Worm (Caenorhabditis elegans) whole organism, L3 larva: ENCODE results near the gene Y54E2A.8.

ENCODE experiments used
- R02D3.7 ChIP-seq: fragments of 150-350 bp; optimal IDR thresholded peaks from 2 replicates; lab custom pipeline; 2014; ENCODE audit warnings: missing biosample characterization, missing genetic modification characterization
- ZK546.5 ChIP-seq: sonication (generic microtip); optimal IDR thresholded peaks from 2 replicates; lab custom pipeline; 2017; ENCODE audit warnings: missing biosample characterization, missing genetic modification characterization
- aly-2 ChIP-seq: fragments of 150-350 bp; optimal IDR thresholded peaks from 2 replicates; lab custom pipeline; 2014; ENCODE audit warnings: missing biosample characterization, missing genetic modification characterization
- ama-1 ChIP-seq: fragments of 150-350 bp; optimal IDR thresholded peaks from 2 replicates; lab custom pipeline; 2018
- ceh-16 ChIP-seq: sonication (generic microtip); optimal IDR thresholded peaks from 2 replicates; lab custom pipeline; 2017; ENCODE audit warnings: missing biosample characterization, missing genetic modification characterization
- ceh-28 ChIP-seq: fragments of 150-350 bp; optimal IDR thresholded peaks from 2 replicates; lab custom pipeline; 2014; ENCODE audit warnings: missing biosample characterization, missing genetic modification reagents, missing genetic modification characterization
- ceh-82 ChIP-seq: fragments of 150-350 bp; optimal IDR thresholded peaks from 2 replicates; lab custom pipeline; 2014; ENCODE audit warnings: missing biosample characterization, missing genetic modification characterization
- ceh-9 ChIP-seq: sonication (generic microtip); optimal IDR thresholded peaks from 2 replicates; lab custom pipeline; 2018; ENCODE audit warnings: missing biosample characterization, missing genetic modification characterization
- daf-12 ChIP-seq: fragments of 150-350 bp; optimal IDR thresholded peaks from 2 replicates; lab custom pipeline; 2014; ENCODE audit warnings: missing biosample characterization, missing genetic modification reagents, missing genetic modification characterization
- egl-27 ChIP-seq: sonication (generic microtip); optimal IDR thresholded peaks from 4 replicates; lab custom pipeline; 2017; ENCODE audit warnings: missing biosample characterization, missing genetic modification reagents, missing genetic modification characterization
- elt-1 ChIP-seq: fragments of 150-350 bp; optimal IDR thresholded peaks from 2 replicates; lab custom pipeline; 2014; ENCODE audit warnings: missing biosample characterization, missing genetic modification characterization
- elt-2 ChIP-seq: sonication (generic microtip); optimal IDR thresholded peaks from 2 replicates; lab custom pipeline; 2016; ENCODE audit warnings: missing genetic modification reagents, mild to moderate bottlenecking, missing genetic modification characterization, missing compliant biosample characterization
- elt-3 ChIP-seq, 3 experiments: fragments of 150-350 bp in 1 of 3; sonication (generic microtip) in 2 of 3; optimal IDR thresholded peaks; 2 replicates in 2 of 3; 4 replicates in 1 of 3; lab custom pipeline; 2014 to 2017; ENCODE audit warnings: missing biosample characterization in 3 of 3, missing genetic modification characterization in 3 of 3
- eor-1 ChIP-seq, 2 experiments: fragments of 150-350 bp; optimal IDR thresholded peaks; 2 replicates each; lab custom pipeline; 2014 to 2018; ENCODE audit warnings: missing biosample characterization in 2 of 2, missing genetic modification characterization in 2 of 2
- fkh-10 ChIP-seq: sonication (generic microtip); optimal IDR thresholded peaks from 2 replicates; lab custom pipeline; 2017; ENCODE audit warnings: missing biosample characterization, missing genetic modification reagents, missing genetic modification characterization
- fos-1 ChIP-seq: fragments of 150-350 bp; optimal IDR thresholded peaks from 2 replicates; lab custom pipeline; 2014; ENCODE audit warnings: missing biosample characterization, missing genetic modification characterization
- hmg-11 ChIP-seq: sonication (generic microtip); optimal IDR thresholded peaks from 2 replicates; lab custom pipeline; 2016; ENCODE audit warnings: missing genetic modification characterization, missing compliant biosample characterization
- jun-1 ChIP-seq: fragments of 150-350 bp; optimal IDR thresholded peaks from 2 replicates; lab custom pipeline; 2014; ENCODE audit warnings: missing biosample characterization, missing genetic modification reagents, missing genetic modification characterization
- lin-15B ChIP-seq: fragments of 150-350 bp; optimal IDR thresholded peaks from 2 replicates; lab custom pipeline; 2014; ENCODE audit warnings: missing biosample characterization, missing genetic modification characterization
- lin-39 ChIP-seq: fragments of 150-350 bp; optimal IDR thresholded peaks from 2 replicates; lab custom pipeline; 2018; ENCODE audit warnings: missing biosample characterization, missing genetic modification reagents, missing genetic modification characterization
- lsy-12 ChIP-seq: sonication (generic microtip); optimal IDR thresholded peaks from 2 replicates; lab custom pipeline; 2016; ENCODE audit warnings: mild to moderate bottlenecking, missing genetic modification characterization, missing compliant biosample characterization
- mdl-1 ChIP-seq: fragments of 150-350 bp; optimal IDR thresholded peaks from 2 replicates; lab custom pipeline; 2014; ENCODE audit warnings: missing biosample characterization, missing genetic modification characterization
- nfya-1 ChIP-seq: sonication (generic microtip); optimal IDR thresholded peaks from 2 replicates; lab custom pipeline; 2017; ENCODE audit warnings: missing genetic modification characterization, mild to moderate bottlenecking, missing compliant biosample characterization, antibody characterized with exemption, moderate library complexity; ENCODE audit not compliant: insufficient read depth
- nhr-11 ChIP-seq: fragments of 150-350 bp; optimal IDR thresholded peaks from 2 replicates; lab custom pipeline; 2014; ENCODE audit warnings: missing biosample characterization, missing genetic modification characterization
- nhr-23 ChIP-seq: fragments of 150-350 bp; optimal IDR thresholded peaks from 2 replicates; lab custom pipeline; 2014; ENCODE audit warnings: missing biosample characterization, missing genetic modification reagents, missing genetic modification characterization
- nhr-237 ChIP-seq: fragments of 150-350 bp; optimal IDR thresholded peaks from 2 replicates; lab custom pipeline; 2014; ENCODE audit warnings: missing biosample characterization, missing genetic modification characterization
- nhr-25 ChIP-seq: sonication (generic microtip); optimal IDR thresholded peaks from 2 replicates; lab custom pipeline; 2017; ENCODE audit warnings: missing biosample characterization, missing genetic modification characterization
- nhr-28 ChIP-seq: fragments of 150-350 bp; optimal IDR thresholded peaks from 2 replicates; lab custom pipeline; 2014; ENCODE audit warnings: missing biosample characterization, missing genetic modification characterization
- nhr-67 ChIP-seq: fragments of 150-350 bp; optimal IDR thresholded peaks from 2 replicates; lab custom pipeline; 2014; ENCODE audit warnings: missing biosample characterization, missing genetic modification characterization
- nhr-76 ChIP-seq: fragments of 150-350 bp; sonication (generic microtip); optimal IDR thresholded peaks from 5 replicates; lab custom pipeline; 2014; ENCODE audit warnings: missing biosample characterization, missing genetic modification characterization
- nhr-77 ChIP-seq: fragments of 150-350 bp; optimal IDR thresholded peaks from 2 replicates; lab custom pipeline; 2014; ENCODE audit warnings: missing biosample characterization, missing genetic modification characterization
- pha-4 ChIP-seq: fragments of 150-350 bp; optimal IDR thresholded peaks from 2 replicates; lab custom pipeline; 2014; ENCODE audit warnings: missing biosample characterization, missing genetic modification reagents, missing genetic modification characterization
- pqm-1 ChIP-seq: fragments of 150-350 bp; optimal IDR thresholded peaks from 2 replicates; lab custom pipeline; 2017; ENCODE audit warnings: missing biosample characterization, missing genetic modification characterization, inconsistent platforms
- sea-2 ChIP-seq: fragments of 150-350 bp; sonication (generic microtip); optimal IDR thresholded peaks from 4 replicates; lab custom pipeline; 2014; ENCODE audit warnings: missing biosample characterization, missing genetic modification reagents, missing genetic modification characterization
- skn-1 ChIP-seq: fragments of 150-350 bp; optimal IDR thresholded peaks from 2 replicates; lab custom pipeline; 2014; ENCODE audit warnings: missing biosample characterization, missing genetic modification characterization
- snpc-4 ChIP-seq: fragments of 150-350 bp; optimal IDR thresholded peaks from 2 replicates; lab custom pipeline; 2014; ENCODE audit warnings: missing biosample characterization, missing genetic modification characterization
- tbx-2 ChIP-seq: sonication (generic microtip); optimal IDR thresholded peaks from 2 replicates; lab custom pipeline; 2016; ENCODE audit warnings: mild to moderate bottlenecking, missing genetic modification characterization, missing compliant biosample characterization
- zag-1 ChIP-seq: fragments of 150-350 bp; optimal IDR thresholded peaks from 2 replicates; lab custom pipeline; 2014; ENCODE audit warnings: missing biosample characterization, missing genetic modification characterization
- ztf-11 ChIP-seq: fragments of 150-350 bp; optimal IDR thresholded peaks from 2 replicates; lab custom pipeline; 2014; ENCODE audit warnings: missing biosample characterization, missing genetic modification characterization
- ztf-4 ChIP-seq: fragments of 150-350 bp; optimal IDR thresholded peaks from 2 replicates; lab custom pipeline; 2014; ENCODE audit warnings: missing biosample characterization, missing genetic modification characterization

Y54E2A.8 gene

DNA sequence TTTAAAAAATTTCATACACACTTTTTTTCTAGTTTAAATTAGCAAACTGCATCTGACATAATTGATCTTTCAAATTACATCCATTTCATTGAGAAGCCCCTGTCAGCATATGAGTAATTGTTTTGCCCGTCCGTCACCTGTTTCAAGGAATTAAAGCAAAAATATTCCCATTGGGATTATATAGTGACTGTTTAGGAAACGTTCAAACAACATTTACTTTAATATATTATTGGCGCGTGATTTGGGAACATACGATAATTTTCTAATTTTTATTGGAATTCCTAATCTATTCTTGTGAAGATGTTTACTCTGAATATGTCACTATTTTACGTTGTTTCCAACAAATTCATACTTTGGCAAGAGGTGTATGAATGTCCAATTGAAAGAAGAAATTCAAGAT is 27.5 kb downstream of the Y54E2A.8 start, which contains the start of gene srt-11:
TSS of gene srt-11 (plus strand) at position 301 of the 400 bp plus-strand sequence.
- TF ChIP-seq aly-2 (tag; lab: Kevin White, UChicago) (no peak), tbx-2 (tag; lab: Kevin White, UChicago) (no peak), daf-12 (tag; lab: Kevin White, UChicago) (no peak), lsy-12 (tag; lab: Kevin White, UChicago) (no peak), nhr-23 (tag; lab: Kevin White, UChicago) (no peak), ztf-4 (tag; lab: Kevin White, UChicago) (no peak), ceh-82 (tag; lab: Kevin White, UChicago) (no peak), ceh-28 (tag; lab: Kevin White, UChicago) (no peak), nhr-237 (tag; lab: Kevin White, UChicago) (no peak), nfya-1 (no peak), pha-4 (tag; lab: Kevin White, UChicago) (no peak), lin-39 (no peak), skn-1 (tag; lab: Kevin White, UChicago) (no peak), ceh-9 (tag; lab: Kevin White, UChicago) (no peak), ama-1 (lab: Kevin White, UChicago) (no peak), sea-2 (GFP tag; lab: Kevin White, UChicago) (no peak), nhr-67 (tag; lab: Kevin White, UChicago) (no peak), elt-3 (tag; optimal IDR thresholded peaks at IDR 0.05; lab: Kevin White, UChicago) (no peak), R02D3.7 (no peak), jun-1 (no peak)

DNA sequence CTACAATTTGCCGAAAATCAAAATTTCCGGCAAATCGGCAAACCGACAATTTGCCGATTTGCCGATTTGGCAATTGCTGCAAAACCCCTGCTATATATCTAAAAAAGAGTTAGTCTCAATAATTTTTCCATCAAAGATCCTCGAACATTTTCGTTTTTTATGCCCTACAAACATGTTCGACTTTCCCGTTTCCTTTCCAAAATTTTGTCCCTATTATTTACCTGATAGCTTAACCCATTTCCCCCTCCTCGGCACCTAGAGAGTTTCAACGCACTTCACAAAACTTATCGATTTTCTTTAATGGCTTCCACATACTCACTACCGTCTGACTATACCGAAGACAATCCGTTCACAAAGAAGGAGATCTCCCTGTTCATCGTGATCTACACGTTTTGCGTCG is 30.5 kb downstream of the Y54E2A.8 start, which contains the start of gene W01D2.6:
TSS of gene W01D2.6 (plus strand) at position 301 of the 400 bp plus-strand sequence.
- TF ChIP-seq ceh-28 (tag; lab: Kevin White, UChicago), result no peak
- TF ChIP-seq nhr-25, result no peak
- TF ChIP-seq zag-1 (tag; lab: Kevin White, UChicago), result no peak
- no peak for TF ChIP-seq nhr-28 (tag; lab: Kevin White, UChicago)
- no peak for TF ChIP-seq ceh-16 (tag; lab: Kevin White, UChicago)
- no peak for TF ChIP-seq mdl-1 (tag; lab: Kevin White, UChicago)
- no peak for TF ChIP-seq eor-1 (tag; optimal IDR thresholded peaks at IDR 0.05; lab: Kevin White, UChicago)
- no peak for TF ChIP-seq ZK546.5
- no peak for TF ChIP-seq nhr-11
- TF ChIP-seq elt-1 (tag; lab: Kevin White, UChicago), result no peak
- TF ChIP-seq fkh-10 (GFP tag; lab: Kevin White, UChicago), result no peak
- no peak for TF ChIP-seq daf-12 (tag; lab: Kevin White, UChicago)
- no peak for TF ChIP-seq nhr-77 (tag; lab: Kevin White, UChicago)
- no peak for TF ChIP-seq ztf-4 (tag; lab: Kevin White, UChicago)

DNA sequence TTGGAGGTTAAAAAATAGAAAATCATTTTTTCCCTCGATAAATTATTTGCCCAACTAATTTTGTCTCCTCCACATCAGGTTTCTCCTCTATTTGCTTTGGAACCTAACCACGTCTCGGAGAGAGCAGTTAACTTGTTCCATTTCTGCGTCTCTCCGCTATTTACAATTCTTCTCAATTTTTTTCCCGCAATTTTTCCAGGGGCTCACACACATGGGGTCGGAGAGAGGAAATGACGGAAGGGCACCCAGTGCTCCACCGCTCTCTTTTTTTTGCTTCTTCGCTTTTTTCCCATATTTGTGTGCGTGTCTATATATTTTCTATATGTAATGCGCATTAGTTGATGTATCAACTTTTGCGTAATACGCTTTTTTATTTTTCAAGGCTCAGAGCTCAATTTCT is 32.5 kb downstream of the Y54E2A.8 start:
- TF ChIP-seq lin-15B (tag; lab: Kevin White, UChicago), result peak; percentile 11
- TF ChIP-seq nfya-1, result peak; percentile 57
- TF ChIP-seq lsy-12 (tag; lab: Kevin White, UChicago), result no peak
- peak; percentile 72 for TF ChIP-seq snpc-4 (tag; lab: Kevin White, UChicago)
- no peak for TF ChIP-seq ztf-4 (tag; lab: Kevin White, UChicago)
- TF ChIP-seq lin-39, result peak; percentile 43
- TF ChIP-seq hmg-11 (tag; lab: Kevin White, UChicago), result peak; percentile 60
- peak; percentile 96 for TF ChIP-seq pha-4 (tag; lab: Kevin White, UChicago)
- TF ChIP-seq, all 47 proteins: peak for 6

DNA sequence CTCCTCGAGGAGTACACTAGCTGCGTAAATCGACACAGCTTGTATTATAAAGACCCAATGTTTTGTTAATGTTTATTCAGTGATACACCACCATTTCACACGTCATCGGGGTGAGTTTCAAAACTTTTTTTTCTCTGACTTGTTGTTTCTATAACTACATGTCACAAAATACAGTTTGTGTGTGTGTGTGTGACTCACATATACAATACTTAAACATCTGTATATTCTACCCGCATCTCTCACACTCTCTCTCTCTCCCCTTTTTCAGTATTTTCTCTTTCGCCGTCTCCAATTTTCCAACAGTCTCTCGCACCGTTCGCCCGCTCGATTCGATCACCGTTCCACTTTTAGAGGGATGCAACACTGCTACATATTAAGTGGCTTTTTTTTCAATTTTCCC is 33.3 kb downstream of the Y54E2A.8 start:
- TF ChIP-seq elt-3 (tag; optimal IDR thresholded peaks at IDR 0.05; lab: Kevin White, UChicago) (no peak), lin-39 (no peak), ceh-82 (tag; lab: Kevin White, UChicago) (no peak), snpc-4 (tag; lab: Kevin White, UChicago) (peak; percentile 0), mdl-1 (tag; lab: Kevin White, UChicago) (no peak), jun-1 (peak; percentile 69), lsy-12 (tag; lab: Kevin White, UChicago) (no peak), skn-1 (tag; lab: Kevin White, UChicago) (no peak), nhr-76 (tag; lab: Kevin White, UChicago) (no peak), eor-1 (tag; optimal IDR thresholded peaks at IDR 0.05; lab: Kevin White, UChicago) (no peak), ceh-16 (tag; lab: Kevin White, UChicago) (no peak), R02D3.7 (peak; percentile 5), nhr-23 (tag; lab: Kevin White, UChicago) (no peak), aly-2 (tag; lab: Kevin White, UChicago) (no peak), pha-4 (tag; lab: Kevin White, UChicago) (peak; percentile 63), ama-1 (lab: Kevin White, UChicago) (no peak), hmg-11 (tag; lab: Kevin White, UChicago) (peak; percentile 36), elt-1 (tag; lab: Kevin White, UChicago) (no peak), daf-12 (tag; lab: Kevin White, UChicago) (no peak), fos-1 (no peak), egl-27 (tag; lab: Kevin White, UChicago) (no peak), elt-2 (tag; lab: Kevin White, UChicago) (peak; percentile 48), pqm-1 (tag; lab: Kevin White, UChicago) (peak; percentile 88), ztf-11 (tag; lab: Kevin White, UChicago) (no peak), nhr-25 (peak; percentile 11)
